Fruit fly (Drosophila melanogaster) whole organism, adult: ENCODE data around the gene CG33510.

Experiments
- CG11617 ChIP-seq: fragments of 200-800 bp; sonication (Bioruptor generic); optimal IDR thresholded peaks from 2 replicates; lab custom pipeline; 2017; ENCODE audit warnings: mild to moderate bottlenecking, missing biosample characterization, missing genetic modification reagents, missing genetic modification characterization
- CG12768 ChIP-seq: fragments of 200-800 bp; sonication (Bioruptor generic); optimal IDR thresholded peaks from 2 replicates; lab custom pipeline; 2017; ENCODE audit warnings: missing biosample characterization, missing genetic modification characterization, mild to moderate bottlenecking, moderate library complexity, missing genetic modification reagents
- CG14711 ChIP-seq: fragments of 200-800 bp; sonication (Bioruptor generic); optimal IDR thresholded peaks from 2 replicates; lab custom pipeline; 2018; ENCODE audit warnings: missing biosample characterization, mild to moderate bottlenecking, missing genetic modification characterization, moderate library complexity
- CG1620 ChIP-seq: fragments of 200-800 bp; sonication (Bioruptor generic); optimal IDR thresholded peaks from 2 replicates; lab custom pipeline; 2016; ENCODE audit warnings: missing biosample characterization, missing genetic modification characterization
- CG33017 ChIP-seq: fragments of 200-800 bp; sonication (Bioruptor generic); optimal IDR thresholded peaks from 2 replicates; lab custom pipeline; 2018; ENCODE audit warnings: missing biosample characterization, mild to moderate bottlenecking, missing genetic modification characterization, moderate library complexity
- CG5204 ChIP-seq: fragments of 200-800 bp; sonication (Bioruptor generic); optimal IDR thresholded peaks from 2 replicates; lab custom pipeline; 2016; ENCODE audit warnings: missing biosample characterization, missing genetic modification characterization
- Crg-1 ChIP-seq: fragments of 200-800 bp; sonication (Bioruptor generic); optimal IDR thresholded peaks from 2 replicates; lab custom pipeline; 2016; ENCODE audit warnings: missing biosample characterization, missing genetic modification characterization
- Mnt ChIP-seq: fragments of 200-800 bp; sonication (Bioruptor generic); optimal IDR thresholded peaks from 2 replicates; lab custom pipeline; 2016; ENCODE audit warnings: missing biosample characterization, mild to moderate bottlenecking, missing genetic modification characterization
- bab1 ChIP-seq: fragments of 200-800 bp; sonication (Bioruptor generic); optimal IDR thresholded peaks from 3 replicates; lab custom pipeline; 2019; ENCODE audit warnings: missing biosample characterization, mild to moderate bottlenecking, missing genetic modification characterization, moderate library complexity
- kay ChIP-seq: fragments of 200-800 bp; sonication (Bioruptor generic); peaks from one replicate; lab custom pipeline; 2016; ENCODE audit warnings: missing biosample characterization, missing genetic modification characterization, borderline replicate concordance
- pad ChIP-seq: fragments of 200-800 bp; sonication (Bioruptor generic); optimal IDR thresholded peaks from 3 replicates; lab custom pipeline; 2017; ENCODE audit warnings: missing biosample characterization, missing genetic modification characterization, mild to moderate bottlenecking, moderate library complexity, missing genetic modification reagents

DNA sequence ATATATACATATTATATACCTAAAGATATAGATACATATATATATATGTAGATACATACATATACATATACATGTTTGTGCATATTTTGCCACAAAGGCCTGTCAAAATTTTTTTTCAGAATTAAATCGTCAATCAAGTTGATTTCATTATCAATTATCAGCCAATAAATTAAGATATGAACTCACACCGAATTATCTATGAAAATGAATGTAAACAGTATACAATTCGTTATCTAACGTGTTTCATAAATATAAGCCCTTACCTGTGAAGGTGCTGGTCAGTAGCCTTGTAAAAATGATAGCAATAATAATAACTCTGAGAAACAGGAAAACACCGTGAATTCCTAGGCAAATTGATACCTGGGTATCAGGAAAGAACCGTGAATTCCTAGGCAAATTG, 25.6 kb upstream of the CG33510 start:
- TF ChIP-seq CG11617 (no peak), kay (no peak), CG1620 (GFP tag; lab: Kevin White, UChicago) (no peak), pad (GFP tag; lab: Kevin White, UChicago) (no peak), Mnt (GFP tag; lab: Kevin White, UChicago) (no peak), bab1 (GFP tag; lab: Kevin White, UChicago) (no peak), CG33017 (tag; lab: Kevin White, UChicago) (no peak), CG12768 (GFP tag; lab: Kevin White, UChicago) (no peak), CG5204 (no peak), Crg-1 (GFP tag; lab: Kevin White, UChicago) (no peak), CG14711 (no peak)
